Worm (Caenorhabditis elegans): Measurements from ENCODE around the gene Y26G10.6.

The Y26G10.6 gene

ce11 chrV:17723142-17723781 is 23.5 kb downstream of the Y26G10.6 start:
- TF ChIP-seq mab-5 (tag; optimal IDR thresholded peaks at IDR 0.05) (no peak), elt-3 (tag; optimal IDR thresholded peaks at IDR 0.05) (no peak), sma-9 (GFP tag; optimal IDR thresholded peaks at IDR 0.05) (no peak), sma-9 (tag; optimal IDR thresholded peaks at IDR 0.05) (no peak), ceh-82 (tag; optimal IDR thresholded peaks at IDR 0.05) (no peak), blmp-1 (tag; optimal IDR thresholded peaks at IDR 0.05; ENCODE audit: insufficient read depth) (no peak), aly-2 (tag; optimal IDR thresholded peaks at IDR 0.05) (no peak), crh-2 (tag; optimal IDR thresholded peaks at IDR 0.05) (no peak), nhr-21 (tag; optimal IDR thresholded peaks at IDR 0.05) (no peak), Y55F3AM.14 (GFP tag; optimal IDR thresholded peaks at IDR 0.05) (no peak), ama-1 (optimal IDR thresholded peaks at IDR 0.05) (no peak), ztf-11 (tag; optimal IDR thresholded peaks at IDR 0.05) (no peak), sma-3 (GFP tag; optimal IDR thresholded peaks at IDR 0.05) (no peak), nhr-11 (tag; optimal IDR thresholded peaks at IDR 0.05) (no peak), F13H6.1 (tag; optimal IDR thresholded peaks at IDR 0.05) (no peak), mdl-1 (tag; optimal IDR thresholded peaks at IDR 0.05) (no peak), unc-62 (GFP tag; optimal IDR thresholded peaks at IDR 0.05) (no peak), mbf-1 (tag; optimal IDR thresholded peaks at IDR 0.05) (no peak), fos-1 (tag; optimal IDR thresholded peaks at IDR 0.05) (no peak), R02D3.7 (tag; optimal IDR thresholded peaks at IDR 0.05) (no peak), gmeb-1 (tag; optimal IDR thresholded peaks at IDR 0.05) (no peak)

DNA sequence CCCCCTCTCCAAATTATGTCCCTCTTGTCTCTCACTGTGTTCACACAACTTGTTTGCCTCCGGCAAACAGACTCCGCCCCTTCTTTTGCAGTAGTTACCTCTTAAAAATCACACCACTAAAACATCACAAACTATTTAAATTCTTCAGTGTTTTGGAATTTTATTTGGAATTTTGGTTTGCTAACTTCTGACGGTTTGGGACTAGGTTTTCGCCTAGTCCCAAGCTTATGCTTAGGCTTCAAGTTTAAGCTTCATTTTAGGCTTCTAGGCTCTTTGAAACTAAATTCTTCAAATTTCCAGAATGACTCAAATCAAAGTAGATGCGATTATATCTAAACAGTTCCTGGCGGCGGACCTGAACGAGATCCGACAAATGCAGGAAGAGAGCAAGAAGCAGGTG is 24.9 kb downstream of the Y26G10.6 start, which contains the start of gene fat-5:
Gene fat-5, plus strand, starts transcription at position 301 of the 400 bp plus-strand sequence.
- no peak for TF ChIP-seq ceh-82 (tag; optimal IDR thresholded peaks at IDR 0.05)
- TF ChIP-seq nhr-10 (tag; optimal IDR thresholded peaks at IDR 0.05), result no peak
- TF ChIP-seq gmeb-1 (tag; optimal IDR thresholded peaks at IDR 0.05), result no peak
- TF ChIP-seq nhr-6 (tag; optimal IDR thresholded peaks at IDR 0.05), result no peak
- TF ChIP-seq ztf-1 (GFP tag; conservative IDR thresholded peaks at IDR 0.05), result no peak
- TF ChIP-seq sem-4 (tag; optimal IDR thresholded peaks at IDR 0.05), result no peak
- TF ChIP-seq blmp-1 (tag; optimal IDR thresholded peaks at IDR 0.05; ENCODE audit: insufficient read depth), result no peak
- TF ChIP-seq nhr-12 (tag; optimal IDR thresholded peaks at IDR 0.05), result no peak
- no peak for TF ChIP-seq alr-1 (tag; optimal IDR thresholded peaks at IDR 0.05)
- no peak for TF ChIP-seq mab-5 (tag; optimal IDR thresholded peaks at IDR 0.05)
- TF ChIP-seq egl-27 (tag; optimal IDR thresholded peaks at IDR 0.05), result no peak
- no peak for TF ChIP-seq unc-39 (tag; optimal IDR thresholded peaks at IDR 0.05)
- TF ChIP-seq lin-13 (GFP tag; optimal IDR thresholded peaks at IDR 0.05), result no peak
- no peak for TF ChIP-seq fos-1 (tag; optimal IDR thresholded peaks at IDR 0.05)
- TF ChIP-seq aly-2 (tag; optimal IDR thresholded peaks at IDR 0.05), result no peak

ce11 chrV:17728336-17728735 is 28.6 kb downstream of the Y26G10.6 start:
- TF ChIP-seq sma-9 (GFP tag; optimal IDR thresholded peaks at IDR 0.05) (no peak), sma-9 (tag; optimal IDR thresholded peaks at IDR 0.05) (no peak), lin-11 (tag; optimal IDR thresholded peaks at IDR 0.05) (no peak), blmp-1 (tag; optimal IDR thresholded peaks at IDR 0.05; ENCODE audit: insufficient read depth) (no peak), lin-39 (tag; optimal IDR thresholded peaks at IDR 0.05) (no peak), dmd-4 (tag; optimal IDR thresholded peaks at IDR 0.05) (no peak)

- TF ChIP-seq egl-27 (tag; optimal IDR thresholded peaks at IDR 0.05) (no peak), ceh-82 (tag; optimal IDR thresholded peaks at IDR 0.05) (no peak), mab-5 (tag; optimal IDR thresholded peaks at IDR 0.05) (peak; percentile 37), nhr-6 (tag; optimal IDR thresholded peaks at IDR 0.05) (no peak), nhr-129 (tag; optimal IDR thresholded peaks at IDR 0.05) (peak; percentile 8), sma-9 (GFP tag; optimal IDR thresholded peaks at IDR 0.05) (peak; percentile 23), sma-9 (tag; optimal IDR thresholded peaks at IDR 0.05) (no peak), peb-1 (tag; optimal IDR thresholded peaks at IDR 0.05) (no peak)
Observed at ce11 chrV:17728757-17729156, 29.0 kb downstream of the Y26G10.6 start.

DNA sequence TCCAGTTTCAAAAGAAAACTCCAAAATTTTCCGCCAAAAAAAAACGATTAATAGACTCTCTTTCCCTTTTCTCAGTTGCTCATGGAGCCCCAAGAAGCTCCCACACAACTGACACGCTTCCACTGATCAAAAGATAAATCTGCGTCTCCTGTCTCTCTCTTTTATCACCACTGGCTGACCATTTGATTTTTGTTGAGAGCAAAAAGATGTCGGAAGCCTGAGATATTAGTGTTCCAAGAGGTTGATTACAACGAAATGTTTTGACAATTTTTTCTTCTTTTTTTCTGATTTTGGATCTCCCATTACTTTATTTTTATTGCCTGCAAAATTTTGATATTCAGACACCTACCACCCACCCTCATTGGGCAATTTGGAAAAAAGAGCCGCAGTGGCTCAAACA is 32.8 kb downstream of the Y26G10.6 start, which contains the start of gene twk-42:
Gene twk-42, minus strand, starts transcription at position 101 of the 400 bp plus-strand sequence.
- no peak for TF ChIP-seq ceh-82 (tag; optimal IDR thresholded peaks at IDR 0.05)
- TF ChIP-seq unc-62 (GFP tag; optimal IDR thresholded peaks at IDR 0.05), result no peak
- TF ChIP-seq ztf-4 (tag; optimal IDR thresholded peaks at IDR 0.05), result no peak
